Fruit fly (Drosophila melanogaster) whole organism, adult: Measurements from ENCODE around the gene Peritrophin-A.
"Not testable (repeated sequence)": the region's sequence is repeated elsewhere in the genome, so short reads cannot be mapped to it uniquely, and the experiment has no call there.

Source experiments
- CG14711 ChIP-seq: fragments of 200-800 bp; sonication (Bioruptor generic); optimal IDR thresholded peaks from 2 replicates; lab custom pipeline; 2018; ENCODE audit warnings: missing biosample characterization, mild to moderate bottlenecking, missing genetic modification characterization, moderate library complexity
- CG7045 ChIP-seq: fragments of 200-800 bp; sonication (Bioruptor generic); optimal IDR thresholded peaks from 2 replicates; lab custom pipeline; 2017; ENCODE audit warnings: missing biosample characterization, mild to moderate bottlenecking, missing genetic modification characterization
- Clk ChIP-seq: fragments of 200-800 bp; sonication (Bioruptor generic); optimal IDR thresholded peaks from 2 replicates; lab custom pipeline; 2017; ENCODE audit warnings: missing biosample characterization, missing genetic modification characterization
- Mnt ChIP-seq: fragments of 200-800 bp; sonication (Bioruptor generic); optimal IDR thresholded peaks from 2 replicates; lab custom pipeline; 2016; ENCODE audit warnings: missing biosample characterization, mild to moderate bottlenecking, missing genetic modification characterization
- cnc ChIP-seq, 2 experiments: fragments of >200 bp; optimal IDR thresholded peaks; 2 replicates each; lab custom pipeline; 2017
- kay ChIP-seq: fragments of 200-800 bp; sonication (Bioruptor generic); peaks from one replicate; lab custom pipeline; 2016; ENCODE audit warnings: missing biosample characterization, missing genetic modification characterization, borderline replicate concordance
- pad ChIP-seq: fragments of 200-800 bp; sonication (Bioruptor generic); optimal IDR thresholded peaks from 3 replicates; lab custom pipeline; 2017; ENCODE audit warnings: missing biosample characterization, missing genetic modification characterization, mild to moderate bottlenecking, moderate library complexity, missing genetic modification reagents

dm6 chrX:20224920-20225319 is 19.5 kb upstream of the Peritrophin-A start, which contains the start of gene Sdic4:
- not testable (repeated sequence) for TF ChIP-seq Clk; CG7045 (GFP tag; lab: Kevin White, UChicago); kay (GFP tag; lab: Kevin White, UChicago); cnc (optimal IDR thresholded peaks at IDR 0.05; lab: Kevin White, UChicago); Mnt; pad (GFP tag; lab: Kevin White, UChicago); CG14711 (tag; lab: Kevin White, UChicago)
